Worm (Caenorhabditis elegans): Measurements from ENCODE around the gene cpg-18.
A peak's percentile ranks its signal among the peaks of the same experiment; 100 is the strongest.

Gene cpg-18

ce11 chrIV:5766804-5767203 is 32.0 kb downstream of the cpg-18 start:
- TF ChIP-seq egl-27 (tag; optimal IDR thresholded peaks at IDR 0.05) (no peak), snpc-4 (tag; optimal IDR thresholded peaks at IDR 0.05) (no peak), ceh-16 (tag; optimal IDR thresholded peaks at IDR 0.05) (no peak), pqm-1 (tag; optimal IDR thresholded peaks at IDR 0.05) (no peak), nhr-76 (tag; optimal IDR thresholded peaks at IDR 0.05) (no peak), lsy-12 (tag; optimal IDR thresholded peaks at IDR 0.05) (no peak), hmg-11 (tag; optimal IDR thresholded peaks at IDR 0.05) (no peak), zag-1 (tag; optimal IDR thresholded peaks at IDR 0.05) (no peak)

DNA sequence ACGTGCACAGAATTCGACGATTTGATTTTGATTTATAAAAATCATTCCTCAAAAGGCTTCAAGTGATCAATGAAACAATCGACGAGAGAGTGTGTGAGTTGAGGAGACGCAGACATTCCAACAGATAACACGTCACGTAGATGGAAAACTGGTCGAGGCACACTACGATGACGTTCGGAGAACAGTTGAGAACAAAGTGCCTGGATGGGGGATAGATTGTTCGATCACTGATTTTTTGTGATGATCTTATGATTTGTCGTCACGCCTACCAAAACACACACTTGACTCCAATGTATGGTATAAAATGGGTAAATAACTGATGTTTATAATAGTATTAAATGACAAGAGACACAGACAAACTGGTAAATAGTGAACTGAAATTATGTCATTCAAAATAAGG is 43.5 kb downstream of the cpg-18 start:
- TF ChIP-seq pqm-1 (tag; optimal IDR thresholded peaks at IDR 0.05) (peak; percentile 79), tbx-2 (tag; optimal IDR thresholded peaks at IDR 0.05) (peak; percentile 33), nhr-28 (tag; optimal IDR thresholded peaks at IDR 0.05) (no peak), nhr-43 (tag; optimal IDR thresholded peaks at IDR 0.05; ENCODE audit: poor library complexity, severe bottlenecking) (peak; percentile 86), ceh-28 (tag; optimal IDR thresholded peaks at IDR 0.05) (peak; percentile 21), pha-4 (tag; optimal IDR thresholded peaks at IDR 0.05) (peak; percentile 73), jun-1 (tag; optimal IDR thresholded peaks at IDR 0.05) (peak; percentile 12), nhr-77 (tag; optimal IDR thresholded peaks at IDR 0.05) (no peak), aly-2 (tag; optimal IDR thresholded peaks at IDR 0.05) (no peak), elt-2 (tag; optimal IDR thresholded peaks at IDR 0.05) (peak; percentile 0), sea-2 (GFP tag; optimal IDR thresholded peaks at IDR 0.05) (no peak), nhr-23 (tag; optimal IDR thresholded peaks at IDR 0.05) (peak; percentile 62), ztf-4 (tag; optimal IDR thresholded peaks at IDR 0.05) (no peak), zag-1 (tag; optimal IDR thresholded peaks at IDR 0.05) (no peak), lsy-12 (tag; optimal IDR thresholded peaks at IDR 0.05) (peak; percentile 30), egl-27 (tag; optimal IDR thresholded peaks at IDR 0.05) (peak; percentile 38), elt-3 (tag; optimal IDR thresholded peaks at IDR 0.05) (peak in 1 of 3 experiments; percentile 64), nhr-25 (tag; optimal IDR thresholded peaks at IDR 0.05) (peak; percentile 81), nfya-1 (tag; optimal IDR thresholded peaks at IDR 0.05; ENCODE audit: insufficient read depth) (peak; percentile 21)

- no peak for TF ChIP-seq ceh-9 (tag; optimal IDR thresholded peaks at IDR 0.05)
- TF ChIP-seq nfya-1 (tag; optimal IDR thresholded peaks at IDR 0.05; ENCODE audit: insufficient read depth), result peak; percentile 8
Observed at ce11 chrIV:5779537-5779936, 44.7 kb downstream of the cpg-18 start.

DNA sequence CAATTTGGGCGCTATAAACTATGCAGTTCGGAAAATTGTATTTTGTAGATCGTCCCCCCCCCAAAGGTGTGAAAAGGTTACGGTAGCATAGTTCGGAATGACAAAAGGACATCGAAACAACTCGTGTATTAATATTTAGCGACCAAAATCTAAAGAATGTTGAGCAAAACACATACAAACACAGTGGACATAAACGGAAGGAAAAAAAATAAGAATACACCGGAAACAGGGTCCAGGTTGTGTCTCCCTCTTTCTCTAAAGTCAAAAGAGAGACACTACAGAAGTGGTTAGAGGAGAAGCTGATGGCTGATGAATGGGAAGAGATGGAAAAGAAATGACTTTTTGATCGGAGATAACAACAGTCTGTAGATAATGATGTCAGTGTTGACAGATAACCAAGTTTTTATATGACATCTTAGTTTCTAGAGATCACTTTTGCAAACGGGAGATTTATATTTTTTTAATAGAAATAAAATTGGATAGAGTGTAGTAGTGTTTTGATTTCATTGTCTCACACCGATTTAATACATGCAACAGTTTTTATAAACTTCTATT is 45.5 kb downstream of the cpg-18 start:
- TF ChIP-seq ama-1 (optimal IDR thresholded peaks at IDR 0.05), result no peak
- no peak for TF ChIP-seq nhr-25 (tag; optimal IDR thresholded peaks at IDR 0.05)
- no peak for TF ChIP-seq nhr-28 (tag; optimal IDR thresholded peaks at IDR 0.05)
- TF ChIP-seq egl-27 (tag; optimal IDR thresholded peaks at IDR 0.05), result no peak
- TF ChIP-seq snpc-4 (tag; optimal IDR thresholded peaks at IDR 0.05), result no peak
- TF ChIP-seq unc-39 (tag; optimal IDR thresholded peaks at IDR 0.05), result no peak
- peak; percentile 61 for TF ChIP-seq nhr-43 (tag; optimal IDR thresholded peaks at IDR 0.05; ENCODE audit: poor library complexity, severe bottlenecking)
- no peak for TF ChIP-seq pha-4 (tag; optimal IDR thresholded peaks at IDR 0.05)
- TF ChIP-seq elt-1 (tag; optimal IDR thresholded peaks at IDR 0.05), result no peak
- TF ChIP-seq pqm-1 (tag; optimal IDR thresholded peaks at IDR 0.05), result peak; percentile 80
- TF ChIP-seq jun-1 (tag; optimal IDR thresholded peaks at IDR 0.05), result no peak
- no peak for TF ChIP-seq mml-1 (tag; optimal IDR thresholded peaks at IDR 0.05)
- TF ChIP-seq lsy-12 (tag; optimal IDR thresholded peaks at IDR 0.05), result no peak
- no peak for TF ChIP-seq nhr-12 (tag; optimal IDR thresholded peaks at IDR 0.05)
- TF ChIP-seq eor-1 (tag; optimal IDR thresholded peaks at IDR 0.05), result no peak
- TF ChIP-seq sea-2 (GFP tag; optimal IDR thresholded peaks at IDR 0.05), result no peak
- TF ChIP-seq egl-5 (tag; optimal IDR thresholded peaks at IDR 0.05), result no peak
- TF ChIP-seq nhr-67 (tag; optimal IDR thresholded peaks at IDR 0.05), result no peak
- peak; percentile 58 for TF ChIP-seq nhr-23 (tag; optimal IDR thresholded peaks at IDR 0.05)
- no peak for TF ChIP-seq ztf-11 (tag; optimal IDR thresholded peaks at IDR 0.05)
- no peak for TF ChIP-seq skn-1 (tag; optimal IDR thresholded peaks at IDR 0.05)
- TF ChIP-seq tbx-2 (tag; optimal IDR thresholded peaks at IDR 0.05), result no peak
- no peak for TF ChIP-seq ZK546.5 (tag; optimal IDR thresholded peaks at IDR 0.05)
- TF ChIP-seq hmg-11 (tag; optimal IDR thresholded peaks at IDR 0.05), result no peak

Measured in whole organism, L3 larva.